Fruit fly (Drosophila melanogaster) S2 (cell line): ENCODE measurements around the gene cni.
A peak's percentile ranks its signal among the peaks of the same experiment; 100 is the strongest.

Source experiments
- CG8478 ChIP-seq: fragments of >200 bp; optimal IDR thresholded peaks from 2 replicates; lab custom pipeline; 2018
- CTCF ChIP-seq, 2 experiments: fragments of >200 bp; optimal IDR thresholded peaks; 2 replicates each; lab custom pipeline; 2018

dm6 chr2L:16329102-16329520, 18.6 kb upstream of the cni start, which contains the start of gene mRpL4:
- TF ChIP-seq CG8478 (lab: Kevin White, UChicago) (no peak), CTCF (optimal IDR thresholded peaks at IDR 0.05; lab: Kevin White, UChicago) (peak in 1 of 2 experiments; percentile 19)
